Worm (Caenorhabditis elegans): ENCODE measurements around the gene str-90.
A peak's percentile ranks its signal among the peaks of the same experiment; 100 is the strongest.

str-90 gene

ce11 chrV:8099306-8099705, 3.8 kb upstream of the str-90 start, which contains the start of gene sdz-23 (continued):
- no peak for TF ChIP-seq lin-1 (GFP tag; IDR thresholded peaks at IDR 0.05)

ce11 chrV:8104473-8104872, 1.4 kb downstream of the str-90 start, which contains the start of gene srlf-16:
Gene srlf-16, plus strand, starts transcription at chrV:8104773.
- TF ChIP-seq ceh-82 (tag; optimal IDR thresholded peaks at IDR 0.05) (no peak), hlh-11 (tag; optimal IDR thresholded peaks at IDR 0.05) (no peak), mep-1 (tag; optimal IDR thresholded peaks at IDR 0.05) (no peak)

ce11 chrV:8108670-8109069, 5.6 kb downstream of the str-90 start, which contains the start of gene myo-5:
Gene myo-5, plus strand, starts transcription at chrV:8108970.
- no peak for TF ChIP-seq lin-13 (GFP tag; optimal IDR thresholded peaks at IDR 0.05)

DNA sequence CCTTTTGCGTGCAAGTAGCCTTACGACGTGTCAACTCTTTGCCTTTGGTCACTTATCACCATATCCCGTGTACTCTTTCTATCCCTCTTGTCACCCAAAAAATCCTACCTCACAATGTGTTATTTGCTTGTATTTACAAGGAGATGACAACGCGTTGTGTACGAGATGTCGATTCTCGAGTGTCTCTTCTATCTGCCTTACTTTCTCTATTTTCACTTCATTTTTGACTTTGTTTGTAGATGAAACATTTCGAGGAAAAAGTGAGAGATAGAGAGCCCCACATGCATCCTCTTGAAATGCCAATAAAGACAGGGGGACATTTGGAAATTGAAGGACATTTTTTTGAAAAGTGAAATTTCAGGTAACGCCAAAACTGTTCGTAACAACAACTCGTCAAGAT, 7.8 kb downstream of the str-90 start:
- TF ChIP-seq zfp-2 (tag; optimal IDR thresholded peaks at IDR 0.05) (no peak), hlh-30 (tag; optimal IDR thresholded peaks at IDR 0.05; ENCODE audit: insufficient read depth) (no peak), D1046.2 (GFP tag; IDR thresholded peaks at IDR 0.05) (no peak), ceh-20 (GFP tag; IDR thresholded peaks at IDR 0.05) (no peak), lsy-2 (tag; optimal IDR thresholded peaks at IDR 0.05) (no peak), dmd-9 (GFP tag; IDR thresholded peaks at IDR 0.05) (no peak), egl-43 (GFP tag; IDR thresholded peaks at IDR 0.05) (no peak)

ce11 chrV:8114542-8114941, 11.5 kb downstream of the str-90 start:
- TF ChIP-seq unc-62 (GFP tag; optimal IDR thresholded peaks at IDR 0.05 in 1 of 2): peak in 1 of 2 experiments; percentile 93
- TF ChIP-seq unc-62 (tag; optimal IDR thresholded peaks at IDR 0.05): no peak
- no peak for TF ChIP-seq nhr-11 (tag; optimal IDR thresholded peaks at IDR 0.05)
- TF ChIP-seq lin-38 (GFP tag; IDR thresholded peaks at IDR 0.05): no peak
- no peak for TF ChIP-seq unc-39 (tag; optimal IDR thresholded peaks at IDR 0.05)

DNA sequence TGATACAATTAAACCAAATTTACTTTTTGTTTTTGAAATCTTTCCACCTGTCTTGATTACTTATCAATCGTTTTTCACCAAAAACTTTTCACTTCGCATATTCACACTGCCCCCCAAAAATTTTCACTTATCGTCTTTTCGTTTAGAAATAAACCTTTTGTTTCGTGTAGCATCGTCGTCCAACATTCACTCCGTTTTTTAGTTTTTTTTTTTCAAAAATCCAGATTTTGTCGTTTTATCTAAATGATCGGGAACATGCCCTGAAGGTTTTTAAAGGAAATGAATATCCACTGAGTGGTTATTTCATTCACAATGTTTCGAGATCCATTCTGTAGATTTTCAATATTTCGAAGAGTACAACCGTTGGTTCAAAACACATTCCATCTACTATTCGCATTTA, 14.9 kb downstream of the str-90 start, which contains the start of gene D1014.7:
Gene D1014.7, plus strand, starts transcription at position 301 of the 400 bp plus-strand sequence.
- TF ChIP-seq F49E8.2 (tag; optimal IDR thresholded peaks at IDR 0.05; ENCODE audit: borderline replicate concordance) (no peak), spr-3 (GFP tag; optimal IDR thresholded peaks at IDR 0.05) (no peak), hlh-11 (tag; optimal IDR thresholded peaks at IDR 0.05) (no peak), F37D6.2 (tag; optimal IDR thresholded peaks at IDR 0.05) (no peak), ZK546.5 (tag; optimal IDR thresholded peaks at IDR 0.05) (no peak), lin-39 (tag; optimal IDR thresholded peaks at IDR 0.05) (no peak), pqm-1 (tag; optimal IDR thresholded peaks at IDR 0.05) (no peak), daf-16 (GFP tag; optimal IDR thresholded peaks at IDR 0.05) (no peak), daf-16 (tag; optimal IDR thresholded peaks at IDR 0.05) (no peak), lin-15B (tag; optimal IDR thresholded peaks at IDR 0.05) (no peak), pha-4 (GFP tag; IDR thresholded peaks at IDR 0.05) (no peak), pha-4 (tag; optimal IDR thresholded peaks at IDR 0.05) (no peak), T20F7.1 (GFP tag; optimal IDR thresholded peaks at IDR 0.05) (no peak)

- no peak for TF ChIP-seq dmd-8 (GFP tag; IDR thresholded peaks at IDR 0.05)
- no peak for TF ChIP-seq F10B5.3 (tag; optimal IDR thresholded peaks at IDR 0.05)
- no peak for TF ChIP-seq F49E8.2 (tag; optimal IDR thresholded peaks at IDR 0.05; ENCODE audit: borderline replicate concordance)
Observed at ce11 chrV:8120868-8121267, 17.8 kb downstream of the str-90 start, which contains the start of gene D1014.6. Gene D1014.6, plus strand, starts transcription at chrV:8121168.

Measured in whole organism, L4 larva.